Worm (Caenorhabditis elegans) whole organism, mixed stage, embryonic: ENCODE results near the gene F59B2.14.

ENCODE experiments used
- ces-1 ChIP-seq: fragments of 150-350 bp; optimal IDR thresholded peaks from 2 replicates; lab custom pipeline; 2014; ENCODE audit warnings: missing biosample characterization, missing genetic modification reagents, missing genetic modification characterization
- cnd-1 ChIP-seq: fragments of 200-800 bp; sonication (Bioruptor generic); optimal IDR thresholded peaks from 2 replicates; lab custom pipeline; 2018; ENCODE audit warnings: mild to moderate bottlenecking, missing genetic modification characterization, missing compliant biosample characterization
- elt-3 ChIP-seq: fragments of 150-350 bp; optimal IDR thresholded peaks from 2 replicates; lab custom pipeline; 2014; ENCODE audit warnings: missing biosample characterization, missing genetic modification characterization
- ham-2 ChIP-seq: fragments of 200-800 bp; sonication (Bioruptor generic); optimal IDR thresholded peaks from 2 replicates; lab custom pipeline; 2018; ENCODE audit warnings: mild to moderate bottlenecking, missing genetic modification characterization, missing compliant biosample characterization
- nhr-12 ChIP-seq: fragments of 150-350 bp; optimal IDR thresholded peaks from 2 replicates; lab custom pipeline; 2014; ENCODE audit warnings: missing biosample characterization, missing genetic modification characterization
- nhr-2 ChIP-seq: fragments of 150-350 bp; optimal IDR thresholded peaks from 2 replicates; lab custom pipeline; 2014; ENCODE audit warnings: missing biosample characterization, missing genetic modification characterization
- nhr-28 ChIP-seq: fragments of 150-350 bp; optimal IDR thresholded peaks from 2 replicates; lab custom pipeline; 2014; ENCODE audit warnings: missing biosample characterization, missing genetic modification characterization
- nhr-76 ChIP-seq: sonication (generic microtip); optimal IDR thresholded peaks from 2 replicates; lab custom pipeline; 2017; ENCODE audit warnings: missing biosample characterization, missing genetic modification characterization
- snpc-4 ChIP-seq: fragments of 150-350 bp; optimal IDR thresholded peaks from 2 replicates; lab custom pipeline; 2014; ENCODE audit warnings: missing biosample characterization, missing genetic modification characterization
- unc-62 ChIP-seq: fragments of 150-350 bp; optimal IDR thresholded peaks from 2 replicates; lab custom pipeline; 2014; ENCODE audit warnings: missing biosample characterization, missing genetic modification reagents, missing genetic modification characterization
- zip-8 ChIP-seq: fragments of 150-350 bp; optimal IDR thresholded peaks from 2 replicates; lab custom pipeline; 2014; ENCODE audit warnings: missing biosample characterization, missing genetic modification characterization

DNA sequence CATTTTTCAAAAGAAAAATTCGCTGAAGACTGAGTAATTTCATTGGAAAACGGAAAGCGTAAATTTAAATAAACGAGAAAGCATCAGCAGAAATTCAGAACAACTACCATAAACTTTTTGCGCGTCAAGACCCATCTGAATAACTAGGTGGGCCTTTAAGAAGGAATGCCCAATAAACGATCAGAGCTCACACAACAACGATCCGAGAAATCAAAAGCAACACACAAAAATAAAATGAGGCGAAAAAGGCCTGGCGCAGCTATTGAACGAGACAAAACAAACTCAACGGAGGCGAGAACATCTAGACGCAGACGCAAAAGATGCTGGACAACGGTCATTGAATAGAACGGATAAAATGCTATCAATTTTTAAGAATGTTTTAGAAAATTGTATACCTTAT is 23.6 kb downstream of the F59B2.14 start:
- TF ChIP-seq nhr-12 (tag; lab: Kevin White, UChicago): no peak
- TF ChIP-seq cnd-1 (tag; lab: Kevin White, UChicago): no peak
- no peak for TF ChIP-seq elt-3 (tag; lab: Kevin White, UChicago)
- TF ChIP-seq snpc-4 (tag; lab: Kevin White, UChicago): no peak
- TF ChIP-seq nhr-2 (tag; lab: Kevin White, UChicago): no peak
- no peak for TF ChIP-seq ham-2
- TF ChIP-seq nhr-76: no peak
- no peak for TF ChIP-seq nhr-28 (tag; lab: Kevin White, UChicago)
- TF ChIP-seq unc-62: no peak
- TF ChIP-seq zip-8 (tag; lab: Kevin White, UChicago): no peak
- TF ChIP-seq ces-1 (GFP tag; lab: Kevin White, UChicago): no peak
